Fruit fly (Drosophila melanogaster): ENCODE measurements around the gene CG17300.
A peak's percentile ranks its signal among the peaks of the same experiment; 100 is the strongest.

CG17300 gene

dm6 chr3L:13046758-13047157 is 40.3 kb downstream of the CG17300 start, which contains the start of gene CG11279:
TSS of gene CG11279 (plus strand) at chr3L:13046977.
- TF ChIP-seq CG17801 (GFP tag; optimal IDR thresholded peaks at IDR 0.05; ENCODE audit: partially characterized antibody): peak; percentile 16

dm6 chr3L:13044335-13044814 is 42.7 kb downstream of the CG17300 start, which contains the start of gene Syx13:
TSS of gene Syx13 (plus strand) at chr3L:13044434.
- TF ChIP-seq CG17801 (GFP tag; optimal IDR thresholded peaks at IDR 0.05; ENCODE audit: partially characterized antibody): no peak

dm6 chr3L:13041292-13042067 is 45.6 kb downstream of the CG17300 start, which contains the start of gene RpS4:
TSS of gene RpS4 (plus strand) at chr3L:13041756.
- TF ChIP-seq CG17801 (GFP tag; optimal IDR thresholded peaks at IDR 0.05; ENCODE audit: partially characterized antibody): peak; percentile 86

- no peak for TF ChIP-seq CG17801 (GFP tag; optimal IDR thresholded peaks at IDR 0.05; ENCODE audit: partially characterized antibody)
Measured at dm6 chr3L:13040849-13041248, 46.2 kb downstream of the CG17300 start.

dm6 chr3L:13036706-13037457 is 50.2 kb downstream of the CG17300 start, which contains the start of gene Srrm1:
TSS of gene Srrm1 (plus strand) at chr3L:13036821.
- TF ChIP-seq CG17801 (GFP tag; optimal IDR thresholded peaks at IDR 0.05; ENCODE audit: partially characterized antibody): no peak
